Fruit fly (Drosophila melanogaster): ENCODE results near the gene MED26.

dm6 chr4:816500-816899 lies 27.7 kb upstream of the MED26 start:
- TF ChIP-seq unpg (GFP tag; optimal IDR thresholded peaks at IDR 0.05): no peak
- no peak for TF ChIP-seq CG13775 (GFP tag; optimal IDR thresholded peaks at IDR 0.05)
- TF ChIP-seq ara (GFP tag; IDR thresholded peaks at IDR 0.05): no peak
- TF ChIP-seq ftz-f1 (GFP tag; optimal IDR thresholded peaks at IDR 0.05): no peak
- TF ChIP-seq lola (GFP tag; optimal IDR thresholded peaks at IDR 0.05): no peak

All from whole organism, embryonic.